Worm (Caenorhabditis elegans): ENCODE data around the gene Y43F8B.24.

Y43F8B.24 gene

ce11 chrV:19432030-19432429 is 25.2 kb upstream of the Y43F8B.24 start:
- TF ChIP-seq hlh-1 (tag; optimal IDR thresholded peaks at IDR 0.05) (no peak), mls-2 (tag; optimal IDR thresholded peaks at IDR 0.05) (no peak), zip-8 (tag; optimal IDR thresholded peaks at IDR 0.05) (no peak), ztf-11 (tag; optimal IDR thresholded peaks at IDR 0.05) (no peak), pha-4 (tag; optimal IDR thresholded peaks at IDR 0.05) (no peak), mab-5 (tag; optimal IDR thresholded peaks at IDR 0.05) (no peak), bed-3 (GFP tag; optimal IDR thresholded peaks at IDR 0.05) (no peak), ces-1 (GFP tag; optimal IDR thresholded peaks at IDR 0.05) (no peak), flh-1 (GFP tag; optimal IDR thresholded peaks at IDR 0.05) (no peak)

- no peak for TF ChIP-seq nhr-237 (tag; optimal IDR thresholded peaks at IDR 0.05)
- TF ChIP-seq ceh-83 (GFP tag; optimal IDR thresholded peaks at IDR 0.05): no peak
- no peak for TF ChIP-seq snpc-4 (tag; optimal IDR thresholded peaks at IDR 0.05)
- TF ChIP-seq flh-1 (GFP tag; optimal IDR thresholded peaks at IDR 0.05): no peak
- no peak for TF ChIP-seq elt-1 (tag; optimal IDR thresholded peaks at IDR 0.05; ENCODE audit: borderline replicate concordance, insufficient read depth)
- no peak for TF ChIP-seq ham-2 (GFP tag; optimal IDR thresholded peaks at IDR 0.05)
- no peak for TF ChIP-seq bed-3 (GFP tag; optimal IDR thresholded peaks at IDR 0.05)
- no peak for TF ChIP-seq sem-2 (GFP tag; optimal IDR thresholded peaks at IDR 0.05)
- no peak for TF ChIP-seq hlh-1 (tag; optimal IDR thresholded peaks at IDR 0.05)
Measured at ce11 chrV:19432972-19433371, 24.2 kb upstream of the Y43F8B.24 start, which contains the start of gene C25F9.11. Gene C25F9.11 (minus strand): TSS chrV:19433072.

- TF ChIP-seq ceh-83 (GFP tag; optimal IDR thresholded peaks at IDR 0.05) (no peak), ham-2 (GFP tag; optimal IDR thresholded peaks at IDR 0.05) (no peak), nhr-76 (tag; optimal IDR thresholded peaks at IDR 0.05) (no peak), cnd-1 (tag; optimal IDR thresholded peaks at IDR 0.05) (no peak), flh-1 (GFP tag; optimal IDR thresholded peaks at IDR 0.05) (no peak), sptf-1 (tag; optimal IDR thresholded peaks at IDR 0.05) (no peak), zip-8 (tag; optimal IDR thresholded peaks at IDR 0.05) (peak; percentile 29)
Measured at ce11 chrV:19433806-19434437, 23.3 kb upstream of the Y43F8B.24 start, which contains the start of gene C25F9.16. Gene C25F9.16 (plus strand): TSS chrV:19434387.

- TF ChIP-seq lsy-2 (tag; optimal IDR thresholded peaks at IDR 0.05): no peak
- TF ChIP-seq sem-2 (GFP tag; optimal IDR thresholded peaks at IDR 0.05): no peak
- no peak for TF ChIP-seq sptf-1 (tag; optimal IDR thresholded peaks at IDR 0.05)
- no peak for TF ChIP-seq pha-4 (tag; optimal IDR thresholded peaks at IDR 0.05)
- no peak for TF ChIP-seq snpc-4 (tag; optimal IDR thresholded peaks at IDR 0.05)
- TF ChIP-seq mab-5 (tag; optimal IDR thresholded peaks at IDR 0.05): no peak
- no peak for TF ChIP-seq ham-2 (GFP tag; optimal IDR thresholded peaks at IDR 0.05)
- no peak for TF ChIP-seq unc-62 (GFP tag; optimal IDR thresholded peaks at IDR 0.05)
- TF ChIP-seq zip-8 (tag; optimal IDR thresholded peaks at IDR 0.05): no peak
- no peak for TF ChIP-seq ztf-11 (tag; optimal IDR thresholded peaks at IDR 0.05)
- TF ChIP-seq unc-120 (tag; optimal IDR thresholded peaks at IDR 0.05; ENCODE audit: poor library complexity, severe bottlenecking): no peak
- TF ChIP-seq nhr-76 (tag; optimal IDR thresholded peaks at IDR 0.05): no peak
- TF ChIP-seq flh-1 (GFP tag; optimal IDR thresholded peaks at IDR 0.05): no peak
- TF ChIP-seq drap-1 (GFP tag; optimal IDR thresholded peaks at IDR 0.05): no peak
- no peak for TF ChIP-seq ces-1 (GFP tag; optimal IDR thresholded peaks at IDR 0.05)
- TF ChIP-seq nhr-28 (tag; optimal IDR thresholded peaks at IDR 0.05): no peak
Measured at ce11 chrV:19436307-19436706, 20.9 kb upstream of the Y43F8B.24 start, which contains the start of gene C25F9.14. Gene C25F9.14 (plus strand): TSS chrV:19436484.

- TF ChIP-seq zip-8 (tag; optimal IDR thresholded peaks at IDR 0.05) (peak; percentile 76), tbx-8 (GFP tag; optimal IDR thresholded peaks at IDR 0.05) (no peak), elt-1 (tag; optimal IDR thresholded peaks at IDR 0.05; ENCODE audit: borderline replicate concordance, insufficient read depth) (no peak)
Measured at ce11 chrV:19443599-19443998, 13.6 kb upstream of the Y43F8B.24 start.

ce11 chrV:19445442-19445841 is 11.8 kb upstream of the Y43F8B.24 start, which contains the start of gene M04C3.1:
Gene M04C3.1 (minus strand): TSS chrV:19445605.
- no peak for TF ChIP-seq unc-39 (tag; optimal IDR thresholded peaks at IDR 0.05)
- no peak for TF ChIP-seq pha-4 (tag; optimal IDR thresholded peaks at IDR 0.05)
- no peak for TF ChIP-seq elt-1 (tag; optimal IDR thresholded peaks at IDR 0.05; ENCODE audit: borderline replicate concordance, insufficient read depth)
- no peak for TF ChIP-seq unc-62 (GFP tag; optimal IDR thresholded peaks at IDR 0.05)
- no peak for TF ChIP-seq snpc-4 (tag; optimal IDR thresholded peaks at IDR 0.05)
- TF ChIP-seq nhr-76 (tag; optimal IDR thresholded peaks at IDR 0.05): no peak
- no peak for TF ChIP-seq flh-1 (GFP tag; optimal IDR thresholded peaks at IDR 0.05)
- no peak for TF ChIP-seq sptf-1 (tag; optimal IDR thresholded peaks at IDR 0.05)
- TF ChIP-seq mls-2 (tag; optimal IDR thresholded peaks at IDR 0.05): no peak
- TF ChIP-seq ceh-83 (GFP tag; optimal IDR thresholded peaks at IDR 0.05): no peak
- TF ChIP-seq lin-32 (GFP tag; optimal IDR thresholded peaks at IDR 0.05): no peak
- no peak for TF ChIP-seq nhr-237 (tag; optimal IDR thresholded peaks at IDR 0.05)
- TF ChIP-seq M03D4.4 (tag; optimal IDR thresholded peaks at IDR 0.05): no peak
- TF ChIP-seq ham-2 (GFP tag; optimal IDR thresholded peaks at IDR 0.05): no peak
- no peak for TF ChIP-seq ztf-11 (tag; optimal IDR thresholded peaks at IDR 0.05)
- no peak for TF ChIP-seq mab-5 (tag; optimal IDR thresholded peaks at IDR 0.05)
